Worm (Caenorhabditis elegans) whole organism, L1 larva: Measurements from ENCODE around the gene C51E3.6.

Experiments
- dsc-1 ChIP-seq: sonication (generic microtip); optimal IDR thresholded peaks from 2 replicates; lab custom pipeline; 2016; ENCODE audit warnings: mild to moderate bottlenecking, missing genetic modification characterization, missing compliant biosample characterization
- mdl-1 ChIP-seq, 2 experiments: fragments of 150-350 bp; optimal IDR thresholded peaks; 2 replicates each; lab custom pipeline; 2014 to 2017; ENCODE audit warnings: missing biosample characterization in 2 of 2, missing genetic modification characterization in 2 of 2, inconsistent platforms in 1 of 2
- nhr-11 ChIP-seq: fragments of 150-350 bp; optimal IDR thresholded peaks from 2 replicates; lab custom pipeline; 2014; ENCODE audit warnings: missing biosample characterization, missing genetic modification characterization
- nhr-77 ChIP-seq: fragments of 150-350 bp; optimal IDR thresholded peaks from 2 replicates; lab custom pipeline; 2014; ENCODE audit warnings: missing biosample characterization, missing genetic modification characterization
- nhr-90 ChIP-seq: sonication (generic microtip); optimal IDR thresholded peaks from 2 replicates; lab custom pipeline; 2016; ENCODE audit warnings: mild to moderate bottlenecking, missing genetic modification characterization, missing compliant biosample characterization; ENCODE audit not compliant: poor library complexity
- snpc-4 ChIP-seq: fragments of 150-350 bp; optimal IDR thresholded peaks from 2 replicates; lab custom pipeline; 2014; ENCODE audit warnings: missing biosample characterization, missing genetic modification characterization
- ztf-4 ChIP-seq: fragments of 150-350 bp; optimal IDR thresholded peaks from 2 replicates; lab custom pipeline; 2014; ENCODE audit warnings: missing biosample characterization, missing genetic modification characterization

ce11 chrV:10206502-10206901, 40.2 kb upstream of the C51E3.6 start, which contains the start of gene rpc-25:
- no peak for TF ChIP-seq ztf-4
- no peak for TF ChIP-seq nhr-11
- no peak for TF ChIP-seq nhr-77 (tag; lab: Kevin White, UChicago)
- no peak for TF ChIP-seq snpc-4 (tag; lab: Kevin White, UChicago)
- no peak for TF ChIP-seq nhr-90 (tag; lab: Kevin White, UChicago)
- no peak for TF ChIP-seq dsc-1 (tag; lab: Kevin White, UChicago)
- no peak for TF ChIP-seq mdl-1 (tag; optimal IDR thresholded peaks at IDR 0.05; lab: Kevin White, UChicago)
